Fruit fly (Drosophila melanogaster) whole organism, embryonic: ENCODE measurements around the gene sol.
A peak's percentile ranks its signal among the peaks of the same experiment; 100 is the strongest.

ENCODE experiments used
- Atf6 ChIP-seq: fragments of 200-800 bp; sonication (Bioruptor generic); IDR thresholded peaks from 2 replicates; pipeline ENCODE4 v1.3.6; 2022; ENCODE audit warnings: missing biosample characterization, missing genetic modification characterization
- Awh ChIP-seq: fragments of 200-800 bp; sonication (Bioruptor generic); IDR thresholded peaks from 2 replicates; pipeline ENCODE4, ENCODE4 v1.3.6; 2022; ENCODE audit warnings: missing biosample characterization, missing genetic modification characterization
- Bdp1 ChIP-seq: fragments of 200-800 bp; sonication (Bioruptor generic); optimal IDR thresholded peaks from 3 replicates; lab custom pipeline; 2016; ENCODE audit warnings: missing biosample characterization, missing genetic modification characterization
- Bteb2 ChIP-seq: fragments of 200-800 bp; sonication (Bioruptor generic); optimal IDR thresholded peaks from 2 replicates; lab custom pipeline; 2016; ENCODE audit warnings: missing biosample characterization, missing genetic modification characterization
- CG10543 ChIP-seq: fragments of 200-800 bp; sonication (Bioruptor generic); optimal IDR thresholded peaks from 3 replicates; lab custom pipeline; 2017; ENCODE audit warnings: missing biosample characterization, mild to moderate bottlenecking, missing genetic modification characterization, moderate library complexity
- CG10959 ChIP-seq: fragments of 200-800 bp; sonication (Bioruptor generic); IDR thresholded peaks from 2 replicates; pipeline ENCODE4 v1.3.6; 2022; ENCODE audit warnings: missing biosample characterization, missing genetic modification characterization
- CG11247 ChIP-seq: fragments of 200-800 bp; sonication (Bioruptor generic); IDR thresholded peaks from 2 replicates; pipeline ENCODE4 v1.3.6; 2022; ENCODE audit warnings: missing biosample characterization, missing genetic modification characterization
- CG11695 ChIP-seq: fragments of 200-800 bp; sonication (Bioruptor generic); IDR thresholded peaks from 3 replicates; pipeline ENCODE4 v1.3.6; 2022; ENCODE audit warnings: missing biosample characterization, missing genetic modification characterization
- CG12942 ChIP-seq: fragments of 200-800 bp; sonication (Bioruptor generic); optimal IDR thresholded peaks from 3 replicates; lab custom pipeline; 2016; ENCODE audit warnings: missing biosample characterization, missing genetic modification characterization
- CG14050 ChIP-seq: fragments of 200-800 bp; sonication (Bioruptor generic); IDR thresholded peaks from 3 replicates; pipeline ENCODE4 v1.3.6; 2022; ENCODE audit warnings: missing biosample characterization, missing genetic modification characterization
- CG14667 ChIP-seq: fragments of 200-800 bp; sonication (Bioruptor generic); IDR thresholded peaks from 2 replicates; pipeline ENCODE4 v1.3.6; 2022; ENCODE audit warnings: missing biosample characterization, missing genetic modification characterization
- CG17186 ChIP-seq: fragments of 200-800 bp; sonication (Bioruptor generic); optimal IDR thresholded peaks from 3 replicates; lab custom pipeline; 2017; ENCODE audit warnings: missing biosample characterization, missing genetic modification reagents, missing genetic modification characterization
- CG17385 ChIP-seq: fragments of 200-800 bp; sonication (Bioruptor generic); optimal IDR thresholded peaks from 3 replicates; lab custom pipeline; 2018; ENCODE audit warnings: missing biosample characterization, mild to moderate bottlenecking, missing genetic modification characterization
- CG1792 ChIP-seq: fragments of 200-800 bp; sonication (Bioruptor generic); optimal IDR thresholded peaks from 2 replicates; lab custom pipeline; 2016; ENCODE audit warnings: missing biosample characterization, missing genetic modification characterization
- CG18476 ChIP-seq: fragments of 200-800 bp; sonication (Bioruptor generic); optimal IDR thresholded peaks from 2 replicates; lab custom pipeline; 2016; ENCODE audit warnings: missing biosample characterization, mild to moderate bottlenecking, missing genetic modification characterization
- CG2712 ChIP-seq: fragments of 200-800 bp; optimal IDR thresholded peaks from 3 replicates; lab custom pipeline; 2019; ENCODE audit warnings: missing biosample characterization, mild to moderate bottlenecking, missing genetic modification characterization, moderate library complexity
- CG2875 ChIP-seq: fragments of 200-800 bp; sonication (Bioruptor generic); optimal IDR thresholded peaks from 2 replicates; lab custom pipeline; 2017; ENCODE audit warnings: missing biosample characterization, mild to moderate bottlenecking, missing genetic modification characterization, missing genetic modification reagents
- CG33557 ChIP-seq: fragments of 200-800 bp; sonication (Bioruptor generic); optimal IDR thresholded peaks from 2 replicates; lab custom pipeline; 2019; ENCODE audit warnings: missing biosample characterization, mild to moderate bottlenecking, missing genetic modification characterization, moderate library complexity
- CG4424 ChIP-seq: fragments of 200-800 bp; sonication (Bioruptor generic); optimal IDR thresholded peaks from 3 replicates; lab custom pipeline; 2016; ENCODE audit warnings: missing biosample characterization, missing genetic modification characterization
- CG5245 ChIP-seq: fragments of 200-800 bp; sonication (Bioruptor generic); optimal IDR thresholded peaks from 3 replicates; lab custom pipeline; 2016; ENCODE audit warnings: missing biosample characterization, missing genetic modification characterization
- CG7372 ChIP-seq: fragments of 200-800 bp; sonication (Bioruptor generic); IDR thresholded peaks from 2 replicates; pipeline ENCODE4 v1.3.6; 2022; ENCODE audit warnings: missing biosample characterization, missing genetic modification characterization
- CG7745 ChIP-seq: fragments of 200-800 bp; sonication (Bioruptor generic); optimal IDR thresholded peaks from 2 replicates; lab custom pipeline; 2018; ENCODE audit warnings: missing biosample characterization, mild to moderate bottlenecking, missing genetic modification characterization, moderate library complexity
- CG9215 ChIP-seq: fragments of 200-800 bp; sonication (Bioruptor generic); IDR thresholded peaks from 2 replicates; pipeline ENCODE4 v1.3.6; 2022; ENCODE audit warnings: missing biosample characterization, missing genetic modification characterization
- Drgx ChIP-seq: fragments of 200-800 bp; sonication (Bioruptor generic); IDR thresholded peaks from 2 replicates; pipeline ENCODE4 v1.3.6; 2022; ENCODE audit warnings: missing biosample characterization, missing genetic modification characterization
- ERR ChIP-seq: fragments of 200-800 bp; sonication (Bioruptor generic); optimal IDR thresholded peaks from 2 replicates; lab custom pipeline; 2016; ENCODE audit warnings: missing biosample characterization, missing genetic modification characterization
- Gsc ChIP-seq: fragments of 200-800 bp; sonication (Bioruptor generic); IDR thresholded peaks from 2 replicates; pipeline ENCODE4 v1.3.6; 2022; ENCODE audit warnings: missing biosample characterization, missing genetic modification characterization
- HLH3B ChIP-seq: fragments of 200-800 bp; sonication (Bioruptor generic); IDR thresholded peaks from 2 replicates; pipeline ENCODE4 v1.3.6; 2022; ENCODE audit warnings: missing biosample characterization, missing genetic modification characterization
- HLH4C ChIP-seq: fragments of 200-800 bp; sonication (Bioruptor generic); IDR thresholded peaks from 3 replicates; pipeline ENCODE4 v1.3.6; 2022; ENCODE audit warnings: missing biosample characterization, missing genetic modification characterization; ENCODE audit not compliant: partially characterized antibody
- Hr3 ChIP-seq: fragments of 200-800 bp; sonication (Bioruptor generic); optimal IDR thresholded peaks from 3 replicates; lab custom pipeline; 2016; ENCODE audit warnings: missing biosample characterization, missing genetic modification characterization
- MESR4 ChIP-seq: fragments of 200-800 bp; sonication (Bioruptor generic); optimal IDR thresholded peaks from 2 replicates; lab custom pipeline; 2018; ENCODE audit warnings: missing biosample characterization, mild to moderate bottlenecking, missing genetic modification characterization, moderate library complexity
- Ravus ChIP-seq: fragments of 200-800 bp; sonication (Bioruptor generic); IDR thresholded peaks from 2 replicates; pipeline ENCODE4 v1.3.6; 2022; ENCODE audit warnings: missing biosample characterization, missing genetic modification characterization
- Ssrp ChIP-seq: fragments of 200-800 bp; sonication (Bioruptor generic); optimal IDR thresholded peaks from 2 replicates; lab custom pipeline; 2018; ENCODE audit warnings: missing biosample characterization, mild to moderate bottlenecking, missing genetic modification characterization, moderate library complexity
- Tbp ChIP-seq: fragments of >200 bp; optimal IDR thresholded peaks from 2 replicates; lab custom pipeline; 2018; ENCODE audit warnings: missing biosample characterization, missing genetic modification characterization
- Usf ChIP-seq: fragments of 200-800 bp; sonication (Bioruptor generic); optimal IDR thresholded peaks from 2 replicates; lab custom pipeline; 2017; ENCODE audit warnings: missing genotype, missing biosample characterization, missing genetic modification characterization
- YL-1 ChIP-seq: fragments of 200-800 bp; sonication (Bioruptor generic); optimal IDR thresholded peaks from 3 replicates; lab custom pipeline; 2017; ENCODE audit warnings: missing biosample characterization, mild to moderate bottlenecking, missing genetic modification characterization
- ap ChIP-seq: fragments of 200-800 bp; sonication (Bioruptor generic); IDR thresholded peaks from 2 replicates; pipeline ENCODE4 v1.3.6; 2022; ENCODE audit warnings: missing biosample characterization, missing genetic modification characterization
- bigmax ChIP-seq: fragments of 200-800 bp; sonication (Bioruptor generic); optimal IDR thresholded peaks from 2 replicates; lab custom pipeline; 2018; ENCODE audit warnings: missing biosample characterization, mild to moderate bottlenecking, missing genetic modification characterization
- br ChIP-seq: fragments of >200 bp; optimal IDR thresholded peaks from 2 replicates; lab custom pipeline; 2017
- cad ChIP-seq: fragments of >200 bp; optimal IDR thresholded peaks from 2 replicates; lab custom pipeline; 2017; ENCODE audit warnings: missing biosample characterization, missing genetic modification characterization
- chif ChIP-seq, 2 experiments: fragments of 200-800 bp; sonication (Bioruptor generic); optimal IDR thresholded peaks; 3 replicates each; lab custom pipeline; 2016; ENCODE audit warnings: missing biosample characterization in 2 of 2, missing genetic modification characterization in 2 of 2
- danr ChIP-seq: fragments of 200-800 bp; sonication (Bioruptor generic); IDR thresholded peaks from 2 replicates; pipeline ENCODE4 v1.3.6; 2022; ENCODE audit warnings: missing biosample characterization, missing genetic modification characterization
- dimm ChIP-seq: fragments of 200-800 bp; sonication (Bioruptor generic); IDR thresholded peaks from 2 replicates; pipeline ENCODE4 v1.3.6; 2022; ENCODE audit warnings: missing biosample characterization, missing genetic modification characterization
- insv ChIP-seq, 2 experiments: fragments of 200-800 bp; sonication (Bioruptor generic); optimal IDR thresholded peaks; 3 replicates each; lab custom pipeline; 2016 to 2018; ENCODE audit warnings: missing biosample characterization in 2 of 2, missing genetic modification characterization in 2 of 2
- jumu ChIP-seq: fragments of 200-800 bp; sonication (Bioruptor generic); optimal IDR thresholded peaks from 3 replicates; lab custom pipeline; 2016; ENCODE audit warnings: missing biosample characterization, missing genetic modification characterization
- lab ChIP-seq: fragments of 200-800 bp; sonication (Bioruptor generic); optimal IDR thresholded peaks from 3 replicates; lab custom pipeline; 2017; ENCODE audit warnings: missing biosample characterization, missing genetic modification characterization, mild to moderate bottlenecking, moderate library complexity, missing genetic modification reagents
- otp ChIP-seq: fragments of 200-800 bp; sonication (Bioruptor generic); IDR thresholded peaks from 3 replicates; pipeline ENCODE4, ENCODE4 v1.3.6; 2022; ENCODE audit warnings: missing biosample characterization, missing genetic modification characterization
- peb ChIP-seq: fragments of 200-800 bp; sonication (Bioruptor generic); IDR thresholded peaks from 2 replicates; pipeline ENCODE4 v1.3.6; 2022; ENCODE audit warnings: missing biosample characterization, missing genetic modification characterization
- repo ChIP-seq: fragments of 200-800 bp; sonication (Bioruptor generic); optimal IDR thresholded peaks from 2 replicates; lab custom pipeline; 2016; ENCODE audit warnings: missing biosample characterization, missing genetic modification characterization
- ro ChIP-seq: fragments of 200-800 bp; sonication (Bioruptor generic); IDR thresholded peaks from 2 replicates; pipeline ENCODE4 v1.3.6; 2022; ENCODE audit warnings: missing biosample characterization, missing genetic modification characterization
- schlank ChIP-seq: fragments of 200-800 bp; sonication (Bioruptor generic); optimal IDR thresholded peaks from 2 replicates; lab custom pipeline; 2018; ENCODE audit warnings: missing biosample characterization, mild to moderate bottlenecking, missing genetic modification characterization
- sisA ChIP-seq: fragments of 200-800 bp; sonication (Bioruptor generic); IDR thresholded peaks from 2 replicates; pipeline ENCODE4 v1.3.6; 2022; ENCODE audit warnings: missing biosample characterization, missing genetic modification characterization
- sna ChIP-seq: fragments of 200-800 bp; sonication (Bioruptor generic); IDR thresholded peaks from 2 replicates; pipeline ENCODE4 v1.3.6; 2022; ENCODE audit warnings: missing biosample characterization, missing genetic modification characterization; ENCODE audit not compliant: partially characterized antibody
- sr ChIP-seq: fragments of 200-800 bp; sonication (Bioruptor generic); IDR thresholded peaks from 3 replicates; pipeline ENCODE4 v1.3.6; 2022; ENCODE audit warnings: missing biosample characterization, missing genetic modification characterization

sol gene

dm6 chrX:21334522-21335104 is 15.5 kb upstream of the sol start (continued):
- TF ChIP-seq schlank (tag; lab: Kevin White, UChicago), result no peak
- no peak for TF ChIP-seq bigmax
- TF ChIP-seq CG14667 (GFP tag; lab: Robert Waterston, UW), result no peak
- peak; percentile 34 for TF ChIP-seq CG17385 (GFP tag; lab: Kevin White, UChicago)
- TF ChIP-seq ro (GFP tag; lab: Robert Waterston, UW), result no peak
- TF ChIP-seq dimm (GFP tag; lab: Robert Waterston, UW), result no peak
- peak; percentile 22; the same call in 1 of the 2 replicates for TF ChIP-seq sisA (GFP tag; lab: Robert Waterston, UW)
- no peak for TF ChIP-seq jumu (GFP tag; lab: Kevin White, UChicago)
- TF ChIP-seq CG7372, result no peak
- no peak for TF ChIP-seq Hr3 (GFP tag; lab: Kevin White, UChicago)
- TF ChIP-seq Tbp (GFP tag; lab: Kevin White, UChicago), result no peak
- no peak for TF ChIP-seq CG9215
- no peak for TF ChIP-seq lab (GFP tag; lab: Kevin White, UChicago)
- TF ChIP-seq repo (GFP tag; lab: Kevin White, UChicago), result no peak
- no peak for TF ChIP-seq Usf
- TF ChIP-seq peb (GFP tag; lab: Robert Waterston, UW), result no peak
- peak; percentile 13 for TF ChIP-seq Ssrp
- TF ChIP-seq Bdp1 (GFP tag; lab: Kevin White, UChicago), result no peak
- no peak for TF ChIP-seq sna (GFP tag; lab: Robert Waterston, UW)
- TF ChIP-seq HLH3B, result peak; percentile 29; the same call in 1 of the 2 replicates
- no peak for TF ChIP-seq br (lab: Kevin White, UChicago)
- no peak for TF ChIP-seq Atf6 (GFP tag; lab: Robert Waterston, UW)
- no peak for TF ChIP-seq CG5245 (GFP tag; lab: Kevin White, UChicago)
- TF ChIP-seq danr, result no peak
- no peak for TF ChIP-seq CG14050 (GFP tag; lab: Robert Waterston, UW)
- TF ChIP-seq CG12942 (GFP tag; lab: Kevin White, UChicago), result no peak
- no peak for TF ChIP-seq ERR (GFP tag; lab: Kevin White, UChicago)
- no peak for TF ChIP-seq insv (GFP tag; optimal IDR thresholded peaks at IDR 0.05; lab: Kevin White, UChicago)
- no peak for TF ChIP-seq CG10543 (GFP tag; lab: Kevin White, UChicago)
- peak in 1 of 2 experiments; percentile 15 for TF ChIP-seq chif (GFP tag; optimal IDR thresholded peaks at IDR 0.05; lab: Kevin White, UChicago)
- TF ChIP-seq Gsc, result no peak
- no peak for TF ChIP-seq CG10959
- TF ChIP-seq CG7745, result no peak
- no peak for TF ChIP-seq CG18476 (GFP tag; lab: Kevin White, UChicago)
- no peak for TF ChIP-seq MESR4 (GFP tag; lab: Kevin White, UChicago)
- TF ChIP-seq Ravus, result no peak
- TF ChIP-seq CG33557, result no peak
- peak; percentile 3 for TF ChIP-seq CG4424 (GFP tag; lab: Kevin White, UChicago)
- TF ChIP-seq CG2875 (GFP tag; lab: Kevin White, UChicago), result peak; percentile 31
- no peak for TF ChIP-seq CG11695
- peak; percentile 21 for TF ChIP-seq CG2712 (tag; lab: Kevin White, UChicago)
- no peak for TF ChIP-seq HLH4C (GFP tag; lab: Robert Waterston, UW)
- TF ChIP-seq sr (GFP tag; lab: Robert Waterston, UW), result peak; percentile 96
- TF ChIP-seq cad (GFP tag; lab: Kevin White, UChicago), result no peak
- TF ChIP-seq Drgx (GFP tag; lab: Robert Waterston, UW), result no peak
- TF ChIP-seq Awh, result no peak
- TF ChIP-seq Bteb2 (GFP tag; lab: Kevin White, UChicago), result no peak
- no peak for TF ChIP-seq CG11247 (GFP tag; lab: Robert Waterston, UW)
- no peak for TF ChIP-seq otp (GFP tag; lab: Robert Waterston, UW)
- TF ChIP-seq ap (GFP tag; lab: Robert Waterston, UW), result no peak
- TF ChIP-seq CG1792 (GFP tag; lab: Kevin White, UChicago), result no peak
- no peak for TF ChIP-seq CG17186
- no peak for TF ChIP-seq YL-1 (GFP tag; lab: Kevin White, UChicago)
